Worm (Caenorhabditis elegans) whole organism, L1 larva: ENCODE data around the gene F17E9.2.

Experiments
- nhr-11 ChIP-seq: fragments of 150-350 bp; optimal IDR thresholded peaks from 2 replicates; lab custom pipeline; 2014; ENCODE audit warnings: missing biosample characterization, missing genetic modification characterization
- nhr-28 ChIP-seq: fragments of 150-350 bp; optimal IDR thresholded peaks from 2 replicates; lab custom pipeline; 2014; ENCODE audit warnings: missing biosample characterization, missing genetic modification characterization

- no peak for TF ChIP-seq nhr-11 (tag; lab: Kevin White, UChicago)
- TF ChIP-seq nhr-28 (tag; lab: Kevin White, UChicago) = no peak
These were observed 40.7 kb downstream of the F17E9.2 start, which contains the start of gene timm-17B.2 for ce11 chrIV:8396348-8396747.
